Fruit fly (Drosophila melanogaster) whole organism, embryonic: ENCODE data around the gene CG16790.
A peak's percentile ranks its signal among the peaks of the same experiment; 100 is the strongest.

Source experiments
- Ada2b ChIP-seq: fragments of 200-800 bp; sonication (Bioruptor generic); IDR thresholded peaks from 2 replicates; pipeline ENCODE4 v1.3.6; 2022; ENCODE audit warnings: missing biosample characterization, missing genetic modification characterization
- Antp ChIP-seq: fragments of 200-800 bp; sonication (Bioruptor generic); optimal IDR thresholded peaks from 3 replicates; lab custom pipeline; 2016; ENCODE audit warnings: missing biosample characterization, missing genetic modification characterization
- CG10267 ChIP-seq: fragments of 200-800 bp; sonication (Bioruptor generic); optimal IDR thresholded peaks from 2 replicates; lab custom pipeline; 2018; ENCODE audit warnings: missing biosample characterization, mild to moderate bottlenecking, missing genetic modification characterization, moderate library complexity
- CG10654 ChIP-seq: fragments of 200-800 bp; sonication (Bioruptor generic); optimal IDR thresholded peaks from 2 replicates; lab custom pipeline; 2016; ENCODE audit warnings: missing biosample characterization, missing genetic modification characterization
- CG11695 ChIP-seq: fragments of 200-800 bp; sonication (Bioruptor generic); IDR thresholded peaks from 3 replicates; pipeline ENCODE4 v1.3.6; 2022; ENCODE audit warnings: missing biosample characterization, missing genetic modification characterization
- CG12219 ChIP-seq: fragments of 200-800 bp; sonication (Bioruptor generic); optimal IDR thresholded peaks from 3 replicates; lab custom pipeline; 2018; ENCODE audit warnings: missing biosample characterization, mild to moderate bottlenecking, missing genetic modification characterization
- CG12236 ChIP-seq: fragments of 200-800 bp; sonication (Bioruptor generic); optimal IDR thresholded peaks from 2 replicates; lab custom pipeline; 2016; ENCODE audit warnings: missing biosample characterization, missing genetic modification characterization
- CG12299 ChIP-seq: fragments of 200-800 bp; sonication (Bioruptor generic); optimal IDR thresholded peaks from 2 replicates; lab custom pipeline; 2018; ENCODE audit warnings: missing biosample characterization, mild to moderate bottlenecking, missing genetic modification characterization
- CG12942 ChIP-seq: fragments of 200-800 bp; sonication (Bioruptor generic); optimal IDR thresholded peaks from 3 replicates; lab custom pipeline; 2016; ENCODE audit warnings: missing biosample characterization, missing genetic modification characterization
- CG13775 ChIP-seq: fragments of 200-800 bp; sonication (Bioruptor generic); optimal IDR thresholded peaks from 3 replicates; lab custom pipeline; 2017; ENCODE audit warnings: missing biosample characterization, mild to moderate bottlenecking, missing genetic modification characterization
- CG17186 ChIP-seq: fragments of 200-800 bp; sonication (Bioruptor generic); optimal IDR thresholded peaks from 3 replicates; lab custom pipeline; 2017; ENCODE audit warnings: missing biosample characterization, missing genetic modification reagents, missing genetic modification characterization
- CG2199 ChIP-seq: fragments of 200-800 bp; sonication (Bioruptor generic); IDR thresholded peaks from 3 replicates; pipeline ENCODE4 v1.3.6; 2022; ENCODE audit warnings: missing biosample characterization, missing genetic modification characterization
- CG2889 ChIP-seq: fragments of 200-800 bp; sonication (Bioruptor generic); IDR thresholded peaks from 3 replicates; pipeline ENCODE4 v1.3.6; 2022; ENCODE audit warnings: missing biosample characterization, missing genetic modification characterization
- CG31224 ChIP-seq: fragments of 200-800 bp; sonication (Bioruptor generic); IDR thresholded peaks from 2 replicates; pipeline ENCODE4 v1.3.6; 2022; ENCODE audit warnings: missing biosample characterization, missing genetic modification characterization
- CG3163 ChIP-seq: fragments of 200-800 bp; sonication (Bioruptor generic); optimal IDR thresholded peaks from 3 replicates; lab custom pipeline; 2016; ENCODE audit warnings: missing biosample characterization, missing genetic modification characterization
- CG34224 ChIP-seq: fragments of 200-800 bp; sonication (Bioruptor generic); IDR thresholded peaks from 3 replicates; pipeline ENCODE4 v1.3.6; 2022; ENCODE audit warnings: missing biosample characterization, missing genetic modification characterization; ENCODE audit not compliant: partially characterized antibody
- CG4424 ChIP-seq: fragments of 200-800 bp; sonication (Bioruptor generic); optimal IDR thresholded peaks from 3 replicates; lab custom pipeline; 2016; ENCODE audit warnings: missing biosample characterization, missing genetic modification characterization
- CG6175 ChIP-seq: fragments of 200-800 bp; sonication (Bioruptor generic); IDR thresholded peaks from 3 replicates; pipeline ENCODE4 v1.3.6; 2022; ENCODE audit warnings: missing biosample characterization, missing genetic modification characterization
- CG7357 ChIP-seq: fragments of 200-800 bp; sonication (Bioruptor generic); IDR thresholded peaks from 3 replicates; pipeline ENCODE4 v1.3.6; 2022; ENCODE audit warnings: missing biosample characterization, missing genetic modification characterization
- CG9215 ChIP-seq: fragments of 200-800 bp; sonication (Bioruptor generic); IDR thresholded peaks from 2 replicates; pipeline ENCODE4 v1.3.6; 2022; ENCODE audit warnings: missing biosample characterization, missing genetic modification characterization
- CG9609 ChIP-seq: fragments of 200-800 bp; sonication (Bioruptor generic); optimal IDR thresholded peaks from 3 replicates; lab custom pipeline; 2016; ENCODE audit warnings: missing biosample characterization, missing genetic modification characterization
- Dbx ChIP-seq: fragments of 200-800 bp; sonication (Bioruptor generic); IDR thresholded peaks from 3 replicates; pipeline ENCODE4 v1.3.6; 2022; ENCODE audit warnings: missing biosample characterization, missing genetic modification characterization
- Dip2 ChIP-seq: fragments of 200-800 bp; sonication (Bioruptor generic); IDR thresholded peaks from 2 replicates; pipeline ENCODE4 v1.3.6; 2022; ENCODE audit warnings: missing biosample characterization, missing genetic modification characterization
- Doc3 ChIP-seq: fragments of 200-800 bp; sonication (Bioruptor generic); IDR thresholded peaks from 3 replicates; pipeline ENCODE4 v1.3.6; 2022; ENCODE audit warnings: missing biosample characterization, missing genetic modification characterization; ENCODE audit not compliant: partially characterized antibody
- Fer1 ChIP-seq: fragments of 200-800 bp; sonication (Bioruptor generic); optimal IDR thresholded peaks from 2 replicates; lab custom pipeline; 2017; ENCODE audit warnings: missing biosample characterization, mild to moderate bottlenecking, missing genetic modification characterization
- Hand ChIP-seq: fragments of 200-800 bp; sonication (Bioruptor generic); optimal IDR thresholded peaks from 2 replicates; lab custom pipeline; 2017; ENCODE audit warnings: mild to moderate bottlenecking, missing biosample characterization, missing genetic modification reagents, missing genetic modification characterization
- Jarid2 ChIP-seq: fragments of 200-800 bp; sonication (Bioruptor generic); optimal IDR thresholded peaks from 3 replicates; lab custom pipeline; 2017; ENCODE audit warnings: mild to moderate bottlenecking, missing biosample characterization, missing genetic modification reagents, missing genetic modification characterization
- Neu2 ChIP-seq: fragments of 200-800 bp; sonication (Bioruptor generic); optimal IDR thresholded peaks from 3 replicates; lab custom pipeline; 2016; ENCODE audit warnings: missing biosample characterization, missing genetic modification characterization, borderline replicate concordance
- Nf-YA ChIP-seq: fragments of 200-800 bp; sonication (Bioruptor generic); IDR thresholded peaks from 2 replicates; pipeline ENCODE4 v1.3.6; 2022; ENCODE audit warnings: missing biosample characterization, missing genetic modification characterization
- Nf-YC ChIP-seq: fragments of 200-800 bp; optimal IDR thresholded peaks from 3 replicates; lab custom pipeline; 2019; ENCODE audit warnings: missing biosample characterization, mild to moderate bottlenecking, missing genetic modification characterization, moderate library complexity
- Oli ChIP-seq: fragments of 200-800 bp; sonication (Bioruptor generic); optimal IDR thresholded peaks from 2 replicates; lab custom pipeline; 2018; ENCODE audit warnings: missing biosample characterization, mild to moderate bottlenecking, missing genetic modification characterization, moderate library complexity
- Poxn ChIP-seq: fragments of 200-800 bp; sonication (Bioruptor generic); IDR thresholded peaks from 2 replicates; pipeline ENCODE4 v1.3.6; 2022; ENCODE audit warnings: missing biosample characterization, missing genetic modification characterization
- Spps ChIP-seq: fragments of 200-800 bp; sonication (Bioruptor generic); optimal IDR thresholded peaks from 2 replicates; lab custom pipeline; 2018; ENCODE audit warnings: missing biosample characterization, mild to moderate bottlenecking, missing genetic modification characterization
- al ChIP-seq: fragments of 200-800 bp; sonication (Bioruptor generic); IDR thresholded peaks from 2 replicates; pipeline ENCODE4 v1.3.6; 2022; ENCODE audit warnings: missing biosample characterization, missing genetic modification characterization
- ci ChIP-seq: fragments of 200-800 bp; sonication (Bioruptor generic); IDR thresholded peaks from 3 replicates; pipeline ENCODE4 v1.3.6; 2022; ENCODE audit warnings: missing biosample characterization, missing genetic modification characterization
- emc ChIP-seq: fragments of 200-800 bp; sonication (Bioruptor generic); optimal IDR thresholded peaks from 2 replicates; lab custom pipeline; 2016; ENCODE audit warnings: missing biosample characterization, missing genetic modification characterization
- ems ChIP-seq: fragments of 200-800 bp; sonication (Bioruptor generic); optimal IDR thresholded peaks from 3 replicates; lab custom pipeline; 2016; ENCODE audit warnings: missing biosample characterization, missing genetic modification characterization
- fd102C ChIP-seq: fragments of 200-800 bp; sonication (Bioruptor generic); optimal IDR thresholded peaks from 2 replicates; lab custom pipeline; 2018; ENCODE audit warnings: missing biosample characterization, mild to moderate bottlenecking, missing genetic modification characterization, moderate library complexity
- hbn ChIP-seq: fragments of 200-800 bp; sonication (Bioruptor generic); IDR thresholded peaks from 2 replicates; pipeline ENCODE4 v1.3.6; 2022; ENCODE audit warnings: missing biosample characterization, missing genetic modification characterization; ENCODE audit not compliant: partially characterized antibody
- nau ChIP-seq: fragments of 200-800 bp; sonication (Bioruptor generic); optimal IDR thresholded peaks from 3 replicates; lab custom pipeline; 2017; ENCODE audit warnings: missing biosample characterization, mild to moderate bottlenecking, missing genetic modification characterization, missing genetic modification reagents
- nerfin-1 ChIP-seq: fragments of 200-800 bp; sonication (Bioruptor generic); optimal IDR thresholded peaks from 3 replicates; lab custom pipeline; 2019; ENCODE audit warnings: missing biosample characterization, mild to moderate bottlenecking, missing genetic modification characterization, moderate library complexity
- nom ChIP-seq: fragments of 200-800 bp; sonication (Bioruptor generic); optimal IDR thresholded peaks from 2 replicates; lab custom pipeline; 2017; ENCODE audit warnings: missing biosample characterization, missing genetic modification characterization, mild to moderate bottlenecking, moderate library complexity, missing genetic modification reagents
- oc ChIP-seq: fragments of 200-800 bp; sonication (Bioruptor generic); optimal IDR thresholded peaks from 2 replicates; lab custom pipeline; 2018; ENCODE audit warnings: missing biosample characterization, mild to moderate bottlenecking, missing genetic modification characterization, moderate library complexity
- peb ChIP-seq: fragments of 200-800 bp; sonication (Bioruptor generic); IDR thresholded peaks from 2 replicates; pipeline ENCODE4 v1.3.6; 2022; ENCODE audit warnings: missing biosample characterization, missing genetic modification characterization
- pzg ChIP-seq: fragments of 200-800 bp; sonication (Bioruptor generic); optimal IDR thresholded peaks from 3 replicates; lab custom pipeline; 2018; ENCODE audit warnings: missing biosample characterization, mild to moderate bottlenecking, missing genetic modification characterization, moderate library complexity
- run ChIP-seq: fragments of 200-800 bp; sonication (Bioruptor generic); optimal IDR thresholded peaks from 3 replicates; lab custom pipeline; 2018; ENCODE audit warnings: missing biosample characterization, mild to moderate bottlenecking, missing genetic modification characterization
- toy ChIP-seq: fragments of 200-800 bp; sonication (Bioruptor generic); IDR thresholded peaks from 2 replicates; pipeline ENCODE4 v1.3.6; 2022; ENCODE audit warnings: missing biosample characterization, missing genetic modification characterization
- trem ChIP-seq: fragments of 200-800 bp; optimal IDR thresholded peaks from 3 replicates; lab custom pipeline; 2019; ENCODE audit warnings: missing biosample characterization, mild to moderate bottlenecking, missing genetic modification characterization, moderate library complexity
- unpg ChIP-seq: fragments of 200-800 bp; sonication (Bioruptor generic); optimal IDR thresholded peaks from 3 replicates; lab custom pipeline; 2018; ENCODE audit warnings: missing biosample characterization, mild to moderate bottlenecking, missing genetic modification characterization, moderate library complexity
- zen ChIP-seq: fragments of 200-800 bp; sonication (Bioruptor generic); optimal IDR thresholded peaks from 3 replicates; lab custom pipeline; 2018; ENCODE audit warnings: missing biosample characterization, mild to moderate bottlenecking, missing genetic modification characterization, moderate library complexity

Gene CG16790

dm6 chr3R:9555334-9555974 lies 14.6 kb downstream of the CG16790 start, which contains the start of the genes CG9386 and BckdhA (continued):
- TF ChIP-seq CG3163 (GFP tag; lab: Kevin White, UChicago) (peak; percentile 14), Nf-YA (GFP tag; lab: Robert Waterston, UW) (no peak), CG4424 (GFP tag; lab: Kevin White, UChicago) (peak; percentile 47), Hand (GFP tag; lab: Kevin White, UChicago) (no peak), Neu2 (GFP tag; lab: Kevin White, UChicago) (no peak), nerfin-1 (tag; lab: Kevin White, UChicago) (peak; percentile 42), Nf-YC (tag; lab: Kevin White, UChicago) (peak; percentile 62), CG12299 (tag; lab: Kevin White, UChicago) (no peak), CG2889 (GFP tag; lab: Robert Waterston, UW) (no peak), nau (no peak), hbn (GFP tag; lab: Robert Waterston, UW) (peak; percentile 71), toy (no peak), ems (GFP tag; lab: Kevin White, UChicago) (peak; percentile 53), CG2199 (GFP tag; lab: Robert Waterston, UW) (no peak), Oli (tag; lab: Kevin White, UChicago) (peak; percentile 21), Spps (tag; lab: Kevin White, UChicago) (no peak), CG7357 (GFP tag; lab: Robert Waterston, UW) (no peak), Dbx (GFP tag; lab: Robert Waterston, UW) (peak; percentile 53; the same call in 2 of the 3 replicates), pzg (GFP tag; lab: Kevin White, UChicago) (peak; percentile 55), CG10267 (tag; lab: Kevin White, UChicago) (peak; percentile 57), CG11695 (GFP tag; lab: Robert Waterston, UW) (no peak), CG17186 (GFP tag; lab: Kevin White, UChicago) (peak; percentile 52), ci (GFP tag; lab: Robert Waterston, UW) (peak; percentile 53; the same call in 1 of the 3 replicates), oc (tag; lab: Kevin White, UChicago) (no peak), CG6175 (GFP tag; lab: Robert Waterston, UW) (no peak), Poxn (GFP tag; lab: Robert Waterston, UW) (no peak), CG12942 (peak; percentile 65), CG34224 (peak; percentile 60), Ada2b (GFP tag; lab: Robert Waterston, UW) (peak; percentile 43; the same call in 1 of the 2 replicates), CG9215 (GFP tag; lab: Robert Waterston, UW) (peak; percentile 49), Dip2 (GFP tag; lab: Robert Waterston, UW) (no peak), Doc3 (GFP tag; lab: Robert Waterston, UW) (peak; percentile 75), fd102C (GFP tag; lab: Kevin White, UChicago) (no peak), nom (no peak), Jarid2 (no peak), peb (0 out of 2 replicates have a peak, but pooled peaks have one; percentile 38), CG31224 (no peak), CG10654 (GFP tag; lab: Kevin White, UChicago) (peak; percentile 45), al (peak; percentile 29; the same call in 1 of the 2 replicates), emc (GFP tag; lab: Kevin White, UChicago) (no peak), CG12236 (GFP tag; lab: Kevin White, UChicago) (no peak), Antp (GFP tag; lab: Kevin White, UChicago) (peak; percentile 51), Fer1 (GFP tag; lab: Kevin White, UChicago) (peak; percentile 42), CG9609 (GFP tag; lab: Kevin White, UChicago) (peak; percentile 65), run (tag; lab: Kevin White, UChicago) (no peak), trem (tag; lab: Kevin White, UChicago) (peak; percentile 52), CG13775 (peak; percentile 55), zen (tag; lab: Kevin White, UChicago) (peak; percentile 5), unpg (GFP tag; lab: Kevin White, UChicago) (peak; percentile 16), CG12219 (GFP tag; lab: Kevin White, UChicago) (no peak)
